Worm (Caenorhabditis elegans) whole organism, early embryonic: ENCODE results near the gene lig-4.
A peak's percentile ranks its signal among the peaks of the same experiment; 100 is the strongest.

Source experiments
- F13C5.2 ChIP-seq: sonication (generic microtip); optimal IDR thresholded peaks from 2 replicates; lab custom pipeline; 2017; ENCODE audit warnings: mild to moderate bottlenecking, missing genetic modification characterization, inconsistent platforms, missing compliant biosample characterization
- ama-1 ChIP-seq: fragments of 150-350 bp; optimal IDR thresholded peaks from 2 replicates; lab custom pipeline; 2014
- ceh-13 ChIP-seq: fragments of 200-800 bp; sonication (Bioruptor generic); optimal IDR thresholded peaks from 2 replicates; lab custom pipeline; 2018; ENCODE audit warnings: mild to moderate bottlenecking, missing genetic modification characterization, missing compliant biosample characterization
- flt-1 ChIP-seq: fragments of 200-800 bp; sonication (Bioruptor generic); IDR thresholded peaks from 2 replicates; pipeline ENCODE4 v1.3.6; 2022; ENCODE audit warnings: missing genetic modification characterization, missing compliant biosample characterization
- sea-1 ChIP-seq: fragments of 200-800 bp; sonication (Bioruptor generic); conservative IDR thresholded peaks from 2 replicates; pipeline ENCODE4 v1.3.6; 2022; ENCODE audit warnings: missing genetic modification characterization, missing compliant biosample characterization
- tbx-37 ChIP-seq: fragments of 200-800 bp; sonication (Bioruptor generic); conservative IDR thresholded peaks from 2 replicates; pipeline ENCODE4 v1.3.6; 2022; ENCODE audit warnings: missing genetic modification reagents, missing genetic modification characterization, missing compliant biosample characterization
- tra-4 ChIP-seq: sonication (generic microtip); optimal IDR thresholded peaks from 2 replicates; lab custom pipeline; 2017; ENCODE audit warnings: missing genetic modification characterization, missing compliant biosample characterization

DNA sequence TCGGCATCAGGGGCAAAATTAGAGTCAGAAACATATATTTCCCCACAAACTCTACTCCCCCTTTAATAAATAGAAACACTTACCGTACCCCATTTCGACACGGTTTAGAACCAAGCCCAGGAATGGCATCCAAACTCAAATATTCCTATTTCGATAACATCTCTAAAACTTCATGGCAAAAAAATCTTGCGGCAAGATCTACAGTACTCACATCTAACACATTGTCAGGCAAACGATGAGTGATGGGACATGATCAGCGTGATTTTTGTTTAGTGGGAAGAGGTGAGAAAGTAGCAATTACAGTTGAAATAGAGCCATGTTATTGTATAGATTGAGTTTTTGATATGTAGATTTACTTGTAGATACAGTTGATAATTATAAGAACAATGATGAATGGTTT, 29.7 kb downstream of the lig-4 start:
- no peak for TF ChIP-seq ama-1
- TF ChIP-seq flt-1 (GFP tag; lab: Robert Waterston, UW), result no peak
- TF ChIP-seq F13C5.2 (tag; lab: Kevin White, UChicago), result no peak
- TF ChIP-seq sea-1 (GFP tag; lab: Robert Waterston, UW), result no peak
- peak; percentile 13 for TF ChIP-seq ceh-13 (GFP tag; lab: Kevin White, UChicago)
- TF ChIP-seq tbx-37 (GFP tag; lab: Robert Waterston, UW), result no peak
- no peak for TF ChIP-seq tra-4
